Fruit fly (Drosophila melanogaster): ENCODE measurements around the gene eIF5B.

The eIF5B gene

DNA sequence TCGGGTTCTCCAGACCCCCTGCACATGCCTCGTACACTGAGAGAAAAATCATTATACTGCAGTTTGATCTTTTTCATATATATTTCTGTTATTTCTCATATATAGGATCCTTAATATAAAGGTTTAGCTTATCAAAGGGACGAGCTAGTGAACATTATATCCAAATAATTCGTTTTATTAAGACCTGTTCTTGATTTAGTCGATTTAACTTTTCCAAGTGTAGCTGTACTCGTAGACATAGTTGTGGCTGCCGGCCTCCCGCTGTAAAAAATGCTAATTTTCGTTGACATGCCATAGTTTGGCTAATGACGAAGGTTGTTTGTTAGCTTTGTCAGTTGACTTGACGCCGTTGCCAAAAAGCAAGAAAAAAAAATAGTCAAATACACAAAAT lies 78.3 kb downstream of the eIF5B start (continued):
- peak; percentile 85 for TF ChIP-seq Ptx1 (GFP tag; IDR thresholded peaks at IDR 0.05)
- peak; percentile 71 to 87 for TF ChIP-seq Pdp1 (GFP tag; optimal IDR thresholded peaks at IDR 0.05)
- peak; percentile 69 for TF ChIP-seq pum (GFP tag; optimal IDR thresholded peaks at IDR 0.05)
- TF ChIP-seq CG10267 (tag; optimal IDR thresholded peaks at IDR 0.05): peak; percentile 85
- peak; percentile 63 for TF ChIP-seq CG8281 (tag; optimal IDR thresholded peaks at IDR 0.05)
- TF ChIP-seq tx (GFP tag; optimal IDR thresholded peaks at IDR 0.05): peak; percentile 63
- TF ChIP-seq sens-2 (GFP tag; IDR thresholded peaks at IDR 0.05): peak; percentile 83
- TF ChIP-seq Hr51 (GFP tag; optimal IDR thresholded peaks at IDR 0.05): peak; percentile 71 to 87
- TF ChIP-seq CG10274 (GFP tag; optimal IDR thresholded peaks at IDR 0.05): peak; percentile 63
- TF ChIP-seq H2.0 (GFP tag; IDR thresholded peaks at IDR 0.05): peak; percentile 86
- TF ChIP-seq CG31224 (GFP tag; IDR thresholded peaks at IDR 0.05): peak; percentile 83
- peak; percentile 88 for TF ChIP-seq tap (tag; optimal IDR thresholded peaks at IDR 0.05)
- peak; percentile 79 for TF ChIP-seq org-1 (GFP tag; optimal IDR thresholded peaks at IDR 0.05)
- TF ChIP-seq CG7556 (GFP tag; optimal IDR thresholded peaks at IDR 0.05): peak; percentile 87
- peak; percentile 74 for TF ChIP-seq nerfin-1 (tag; optimal IDR thresholded peaks at IDR 0.05)
- peak; percentile 38 for TF ChIP-seq Adf1 (GFP tag; IDR thresholded peaks at IDR 0.05)
- no peak; the same call in 1 of the 2 replicates for TF ChIP-seq Poxn (GFP tag; IDR thresholded peaks at IDR 0.05)
- peak; percentile 30 for TF ChIP-seq CG15073 (GFP tag; optimal IDR thresholded peaks at IDR 0.05)
- peak; percentile 57 for TF ChIP-seq kah (GFP tag; optimal IDR thresholded peaks at IDR 0.05)
- TF ChIP-seq dan (GFP tag; IDR thresholded peaks at IDR 0.05): 0 out of 2 replicates have a peak, but pooled peaks have one; percentile 37
- peak; percentile 84 for TF ChIP-seq fd3F (GFP tag; optimal IDR thresholded peaks at IDR 0.05)
- peak; percentile 90 for TF ChIP-seq CG12391 (tag; optimal IDR thresholded peaks at IDR 0.05)
- TF ChIP-seq pho (GFP tag; optimal IDR thresholded peaks at IDR 0.05): peak; percentile 83
- TF ChIP-seq rib (GFP tag; IDR thresholded peaks at IDR 0.05): peak; percentile 60
- peak; percentile 78 for TF ChIP-seq Bteb2 (GFP tag; optimal IDR thresholded peaks at IDR 0.05)
- peak; percentile 95 for TF ChIP-seq vvl (GFP tag; IDR thresholded peaks at IDR 0.05)
- TF ChIP-seq CG2120 (GFP tag; optimal IDR thresholded peaks at IDR 0.05): peak; percentile 88
- TF ChIP-seq CG42726 (GFP tag; IDR thresholded peaks at IDR 0.05; ENCODE audit: partially characterized antibody): no peak
- peak; percentile 83 for TF ChIP-seq Dek (tag; optimal IDR thresholded peaks at IDR 0.05)
- TF ChIP-seq Hsf (GFP tag; optimal IDR thresholded peaks at IDR 0.05): peak; percentile 83
- peak; percentile 65 for TF ChIP-seq Vsx1 (GFP tag; optimal IDR thresholded peaks at IDR 0.05)
- peak; percentile 70; the same call in 2 of the 3 replicates for TF ChIP-seq CG2889 (GFP tag; IDR thresholded peaks at IDR 0.05)
- TF ChIP-seq dati (GFP tag; IDR thresholded peaks at IDR 0.05): peak; percentile 49; the same call in 1 of the 2 replicates
- peak; percentile 68 for TF ChIP-seq NfI (GFP tag; optimal IDR thresholded peaks at IDR 0.05)
- TF ChIP-seq CG6654 (GFP tag; optimal IDR thresholded peaks at IDR 0.05): peak; percentile 62
- TF ChIP-seq E2f2 (GFP tag; IDR thresholded peaks at IDR 0.05): peak; percentile 48; the same call in 1 of the 2 replicates
- TF ChIP-seq Max (GFP tag; optimal IDR thresholded peaks at IDR 0.05): peak; percentile 79
- peak; percentile 88 for TF ChIP-seq dysf (GFP tag; IDR thresholded peaks at IDR 0.05)
- peak; percentile 39 for TF ChIP-seq wek (GFP tag; optimal IDR thresholded peaks at IDR 0.05)
- peak; percentile 2 for TF ChIP-seq Elba2 (GFP tag; optimal IDR thresholded peaks at IDR 0.05)
- no peak for TF ChIP-seq CG4282 (GFP tag; optimal IDR thresholded peaks at IDR 0.05)
- peak; percentile 71 for TF ChIP-seq trh (GFP tag; optimal IDR thresholded peaks at IDR 0.05)
- TF ChIP-seq sna (GFP tag; IDR thresholded peaks at IDR 0.05; ENCODE audit: partially characterized antibody): no peak
- peak in 1 of 3 experiments; percentile 90 for TF ChIP-seq lola (GFP tag; optimal IDR thresholded peaks at IDR 0.05)
- peak; percentile 46 for TF ChIP-seq exex (tag; optimal IDR thresholded peaks at IDR 0.05)
- TF ChIP-seq CTCF (GFP tag; optimal IDR thresholded peaks at IDR 0.05): no peak
- no peak for TF ChIP-seq usp (GFP tag; optimal IDR thresholded peaks at IDR 0.05)
- TF ChIP-seq amos (GFP tag; IDR thresholded peaks at IDR 0.05; ENCODE audit: partially characterized antibody): no peak
- peak; percentile 71 for TF ChIP-seq CG5245 (GFP tag; optimal IDR thresholded peaks at IDR 0.05)
- peak; percentile 86 for TF ChIP-seq CG4854 (GFP tag; optimal IDR thresholded peaks at IDR 0.05)
- peak; percentile 79 for TF ChIP-seq CG33557 (GFP tag; optimal IDR thresholded peaks at IDR 0.05)
